In the genomic region with DNA sequence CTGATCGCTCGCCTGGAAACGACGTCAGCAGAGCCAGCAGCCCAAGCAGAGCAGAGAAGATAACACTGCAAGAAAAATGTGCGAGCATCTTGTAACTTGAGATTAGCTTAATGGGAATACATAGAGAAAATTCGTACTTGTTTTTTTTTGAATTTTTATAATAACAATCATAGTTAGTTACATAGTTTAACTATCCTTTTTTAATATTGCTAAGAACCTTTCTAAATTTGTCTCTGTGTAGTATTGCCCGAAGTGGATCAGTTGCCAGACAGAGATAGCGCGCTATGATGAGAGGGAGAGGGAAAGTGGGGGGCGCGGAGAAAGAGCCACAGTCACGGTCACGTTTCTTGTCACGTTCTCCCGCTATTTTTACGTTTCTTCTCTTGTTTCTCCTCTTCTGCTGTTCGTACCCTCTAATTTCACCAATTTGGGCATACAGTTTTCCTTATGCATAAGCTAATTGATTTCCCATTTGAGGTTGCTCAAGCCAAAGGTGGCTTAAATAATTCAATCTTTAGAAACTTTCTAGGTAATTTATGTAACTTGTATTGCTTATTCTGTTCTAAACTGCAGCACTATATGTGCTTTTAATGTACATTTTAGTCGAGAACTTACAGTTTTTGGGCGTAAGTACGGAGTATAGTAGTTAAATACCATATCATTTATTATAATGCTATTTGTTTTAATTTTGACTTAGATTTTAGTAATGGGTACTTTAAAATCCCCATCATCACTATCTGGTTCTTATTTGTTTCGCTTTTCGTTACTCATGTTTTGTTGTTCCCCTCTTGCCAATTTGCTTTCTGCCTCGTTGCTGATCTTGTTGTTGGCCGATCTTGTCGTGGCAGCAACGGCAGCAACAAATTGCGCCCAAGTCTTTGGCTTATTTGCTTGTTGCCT, we compare ENCODE assay signal across 2 fruit fly cellular contexts.
TF ChIP-seq lines count a peak whose summit lies in the region.

No protein-coding gene starts in this region.

TF ChIP-seq in whole organism, embryonic, 481 proteins besides CTCF, POLR2A, EP300 and RAD21 (continued from another document and continues in another):
- TF ChIP-seq bsh (GFP tag; optimal IDR thresholded peaks at IDR 0.05; lab: Kevin White, UChicago), result peak; percentile 72 to 94
- TF ChIP-seq grau (tag; optimal IDR thresholded peaks at IDR 0.05; lab: Kevin White, UChicago), result peak; percentile 53
- peak; percentile 71 for TF ChIP-seq CG31224 (GFP tag; IDR thresholded peaks at IDR 0.05; lab: Robert Waterston, UW)
- TF ChIP-seq HHEX (GFP tag; optimal IDR thresholded peaks at IDR 0.05; lab: Kevin White, UChicago), result peak; percentile 69
- peak; percentile 44 for TF ChIP-seq CG31388 (GFP tag; optimal IDR thresholded peaks at IDR 0.05; lab: Kevin White, UChicago)
- TF ChIP-seq C15 (GFP tag; IDR thresholded peaks at IDR 0.05; lab: Robert Waterston, UW), result 0 out of 3 replicates have a peak, but pooled peaks have one; percentile 55
- TF ChIP-seq PHDP (tag; optimal IDR thresholded peaks at IDR 0.05; lab: Kevin White, UChicago), result peak; percentile 84
- peak; percentile 69 for TF ChIP-seq CG7786 (GFP tag; optimal IDR thresholded peaks at IDR 0.05; lab: Kevin White, UChicago)
- TF ChIP-seq hb (GFP tag; IDR thresholded peaks at IDR 0.05; lab: Robert Waterston, UW; ENCODE audit: partially characterized antibody), result no peak
- peak; percentile 74 for TF ChIP-seq H15 (GFP tag; IDR thresholded peaks at IDR 0.05; lab: Robert Waterston, UW)
- peak; percentile 55 for TF ChIP-seq CG9609 (GFP tag; optimal IDR thresholded peaks at IDR 0.05; lab: Kevin White, UChicago)
- TF ChIP-seq CG8478 (optimal IDR thresholded peaks at IDR 0.05; lab: Kevin White, UChicago), result no peak
- TF ChIP-seq seq (GFP tag; IDR thresholded peaks at IDR 0.05; lab: Robert Waterston, UW), result peak; percentile 58
- peak; percentile 68 for TF ChIP-seq Abd-B (GFP tag; optimal IDR thresholded peaks at IDR 0.05; lab: Kevin White, UChicago)
- TF ChIP-seq bbx (GFP tag; IDR thresholded peaks at IDR 0.05; lab: Robert Waterston, UW; ENCODE audit: partially characterized antibody), result no peak
- TF ChIP-seq CG10431 (GFP tag; optimal IDR thresholded peaks at IDR 0.05; lab: Kevin White, UChicago), result peak; percentile 15
- no peak for TF ChIP-seq fru (optimal IDR thresholded peaks at IDR 0.05; lab: Kevin White, UChicago)
- peak; percentile 69 for TF ChIP-seq ken (GFP tag; IDR thresholded peaks at IDR 0.05; lab: Robert Waterston, UW)
- no peak for TF ChIP-seq CG43689 (GFP tag; IDR thresholded peaks at IDR 0.05; lab: Robert Waterston, UW)
- TF ChIP-seq btn (GFP tag; optimal IDR thresholded peaks at IDR 0.05; lab: Kevin White, UChicago), result peak; percentile 68
- peak; percentile 38 for TF ChIP-seq Dek (tag; optimal IDR thresholded peaks at IDR 0.05; lab: Kevin White, UChicago)
- peak; percentile 67; the same call in 2 of the 3 replicates for TF ChIP-seq CG7357 (GFP tag; IDR thresholded peaks at IDR 0.05; lab: Robert Waterston, UW)
- peak; percentile 28; the same call in 1 of the 3 replicates for TF ChIP-seq B-H1 (GFP tag; IDR thresholded peaks at IDR 0.05; lab: Robert Waterston, UW)
- peak; percentile 59 for TF ChIP-seq fd64A (GFP tag; optimal IDR thresholded peaks at IDR 0.05; lab: Kevin White, UChicago)
- TF ChIP-seq CG8359 (GFP tag; optimal IDR thresholded peaks at IDR 0.05; lab: Kevin White, UChicago; ENCODE audit: borderline replicate concordance), result peak; percentile 59
- peak; percentile 56 for TF ChIP-seq jumu (GFP tag; optimal IDR thresholded peaks at IDR 0.05; lab: Kevin White, UChicago)
- peak; percentile 45 for TF ChIP-seq CG12071 (GFP tag; optimal IDR thresholded peaks at IDR 0.05; lab: Kevin White, UChicago)
- TF ChIP-seq CG12744 (GFP tag; optimal IDR thresholded peaks at IDR 0.05; lab: Kevin White, UChicago), result peak; percentile 31
- peak; percentile 81 for TF ChIP-seq CG18262 (tag; optimal IDR thresholded peaks at IDR 0.05; lab: Kevin White, UChicago)
- TF ChIP-seq chm (GFP tag; IDR thresholded peaks at IDR 0.05; lab: Robert Waterston, UW), result no peak
- TF ChIP-seq kah (GFP tag; optimal IDR thresholded peaks at IDR 0.05; lab: Kevin White, UChicago), result peak; percentile 18
- peak; percentile 74 for TF ChIP-seq pnt (GFP tag; optimal IDR thresholded peaks at IDR 0.05; lab: Kevin White, UChicago)
- peak in 1 of 2 experiments; percentile 53 for TF ChIP-seq Eip74EF (GFP tag; optimal IDR thresholded peaks at IDR 0.05; lab: Kevin White, UChicago)
- peak; percentile 63 for TF ChIP-seq NfI (GFP tag; optimal IDR thresholded peaks at IDR 0.05; lab: Kevin White, UChicago)
- TF ChIP-seq CG12299 (tag; optimal IDR thresholded peaks at IDR 0.05; lab: Kevin White, UChicago), result peak; percentile 65
- peak; percentile 58 for TF ChIP-seq CG8290 (GFP tag; optimal IDR thresholded peaks at IDR 0.05; lab: Kevin White, UChicago)
- TF ChIP-seq CG8290 (tag; optimal IDR thresholded peaks at IDR 0.05; lab: Kevin White, UChicago), result peak in 1 of 2 experiments; percentile 15
- TF ChIP-seq CG8089 (GFP tag; optimal IDR thresholded peaks at IDR 0.05; lab: Kevin White, UChicago), result peak; percentile 63
- peak; percentile 52 for TF ChIP-seq CHES-1-like (GFP tag; optimal IDR thresholded peaks at IDR 0.05; lab: Kevin White, UChicago)
- no peak for TF ChIP-seq Kr (GFP tag; optimal IDR thresholded peaks at IDR 0.05; lab: Kevin White, UChicago)
- TF ChIP-seq CG1233 (GFP tag; optimal IDR thresholded peaks at IDR 0.05; lab: Kevin White, UChicago), result peak; percentile 73
- peak; percentile 41 for TF ChIP-seq stwl (tag; optimal IDR thresholded peaks at IDR 0.05; lab: Kevin White, UChicago)
- peak; percentile 51 for TF ChIP-seq nom (GFP tag; optimal IDR thresholded peaks at IDR 0.05; lab: Kevin White, UChicago)
- TF ChIP-seq CG11093 (GFP tag; IDR thresholded peaks at IDR 0.05; lab: Robert Waterston, UW), result peak; percentile 67; the same call in 2 of the 3 replicates
- TF ChIP-seq wor (GFP tag; IDR thresholded peaks at IDR 0.05; lab: Robert Waterston, UW), result peak; percentile 36; the same call in 1 of the 2 replicates
- peak; percentile 63 for TF ChIP-seq danr (GFP tag; IDR thresholded peaks at IDR 0.05; lab: Robert Waterston, UW)
- TF ChIP-seq Neu2 (GFP tag; optimal IDR thresholded peaks at IDR 0.05; lab: Kevin White, UChicago; ENCODE audit: borderline replicate concordance), result no peak
- no peak for TF ChIP-seq sug (tag; optimal IDR thresholded peaks at IDR 0.05; lab: Kevin White, UChicago)
- peak; percentile 82 for TF ChIP-seq otp (GFP tag; IDR thresholded peaks at IDR 0.05; lab: Robert Waterston, UW)
- TF ChIP-seq E2f2 (GFP tag; IDR thresholded peaks at IDR 0.05; lab: Robert Waterston, UW), result peak; percentile 53; the same call in 1 of the 2 replicates
- no peak for TF ChIP-seq YL-1 (GFP tag; optimal IDR thresholded peaks at IDR 0.05; lab: Kevin White, UChicago)
- peak; percentile 18 for TF ChIP-seq TFAM (GFP tag; optimal IDR thresholded peaks at IDR 0.05; lab: Kevin White, UChicago)
- TF ChIP-seq croc (GFP tag; conservative IDR thresholded peaks at IDR 0.05; lab: Robert Waterston, UW), result peak; percentile 76
- TF ChIP-seq wek (GFP tag; optimal IDR thresholded peaks at IDR 0.05; lab: Kevin White, UChicago), result no peak
- TF ChIP-seq crp (GFP tag; optimal IDR thresholded peaks at IDR 0.05; lab: Kevin White, UChicago), result no peak
- TF ChIP-seq esg (GFP tag; conservative IDR thresholded peaks at IDR 0.05; lab: Robert Waterston, UW), result peak; percentile 64
- TF ChIP-seq CG13775 (GFP tag; optimal IDR thresholded peaks at IDR 0.05; lab: Kevin White, UChicago), result peak; percentile 69
- TF ChIP-seq twi (tag; optimal IDR thresholded peaks at IDR 0.05; lab: Kevin White, UChicago), result no peak

TF ChIP-seq in whole organism, prepupa, 60 proteins besides CTCF, POLR2A, EP300 and RAD21 (continued from another document):
- TF ChIP-seq CG6276 (GFP tag; optimal IDR thresholded peaks at IDR 0.05; lab: Kevin White, UChicago), result peak; percentile 79
- TF ChIP-seq Smox (GFP tag; optimal IDR thresholded peaks at IDR 0.05; lab: Kevin White, UChicago), result peak; percentile 93
- TF ChIP-seq CG11294 (GFP tag; IDR thresholded peaks at IDR 0.05; lab: Robert Waterston, UW), result peak; percentile 80
- peak; percentile 95 for TF ChIP-seq Met (GFP tag; optimal IDR thresholded peaks at IDR 0.05; lab: Kevin White, UChicago)
- peak; percentile 91 for TF ChIP-seq CG3919 (GFP tag; optimal IDR thresholded peaks at IDR 0.05; lab: Kevin White, UChicago)
- peak; percentile 79 for TF ChIP-seq CG11902 (GFP tag; optimal IDR thresholded peaks at IDR 0.05; lab: Kevin White, UChicago)
- TF ChIP-seq Eip78C (GFP tag; lab: Kevin White, UChicago), result peak; percentile 97
- peak; percentile 94 for TF ChIP-seq CG6163 (GFP tag; IDR thresholded peaks at IDR 0.05; lab: Robert Waterston, UW)
- TF ChIP-seq pdm3 (GFP tag; optimal IDR thresholded peaks at IDR 0.05; lab: Kevin White, UChicago), result peak; percentile 91
- peak; percentile 89 for TF ChIP-seq CG8119 (GFP tag; IDR thresholded peaks at IDR 0.05; lab: Robert Waterston, UW)
- peak; percentile 80 for TF ChIP-seq Sox15 (GFP tag; optimal IDR thresholded peaks at IDR 0.05; lab: Kevin White, UChicago)
- peak; percentile 87 for TF ChIP-seq CG11762 (GFP tag; optimal IDR thresholded peaks at IDR 0.05; lab: Kevin White, UChicago; ENCODE audit: insufficient read depth)
- no peak for TF ChIP-seq Hr38 (GFP tag; optimal IDR thresholded peaks at IDR 0.05; lab: Kevin White, UChicago)
- peak; percentile 87 for TF ChIP-seq net (GFP tag; optimal IDR thresholded peaks at IDR 0.05; lab: Kevin White, UChicago)
